Worm (Caenorhabditis elegans): Measurements from ENCODE around the gene ZK666.15.

DNA sequence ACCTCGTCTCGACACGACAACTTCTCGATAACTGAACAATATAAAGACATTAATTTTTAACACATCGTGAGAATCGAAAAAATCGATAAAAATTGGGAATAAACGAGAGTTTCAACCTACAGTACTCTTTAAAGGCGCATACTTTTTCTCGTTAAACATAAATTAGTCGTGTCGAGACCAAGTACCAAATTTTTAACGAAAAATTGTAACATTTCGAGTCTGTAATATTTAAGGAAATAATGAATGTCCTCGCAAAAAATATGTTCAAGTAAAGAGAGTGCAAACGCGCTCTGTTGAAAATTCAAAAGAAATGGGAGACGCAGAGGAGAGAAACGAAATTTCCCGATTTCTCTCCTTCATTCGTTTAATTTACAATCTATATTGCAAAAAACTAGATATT is 36.5 kb upstream of the ZK666.15 start:
- TF ChIP-seq nhr-77 (tag; optimal IDR thresholded peaks at IDR 0.05) (no peak), ceh-82 (tag; optimal IDR thresholded peaks at IDR 0.05) (no peak), ama-1 (optimal IDR thresholded peaks at IDR 0.05) (peak; percentile 86), lsy-12 (tag; optimal IDR thresholded peaks at IDR 0.05) (peak; percentile 62), lin-39 (tag; optimal IDR thresholded peaks at IDR 0.05) (no peak), fkh-2 (tag; optimal IDR thresholded peaks at IDR 0.05) (no peak), unc-62 (GFP tag; optimal IDR thresholded peaks at IDR 0.05) (no peak), eor-1 (tag; optimal IDR thresholded peaks at IDR 0.05) (no peak), nhr-67 (tag; optimal IDR thresholded peaks at IDR 0.05) (no peak), zag-1 (tag; optimal IDR thresholded peaks at IDR 0.05) (no peak), ztf-11 (tag; optimal IDR thresholded peaks at IDR 0.05) (no peak), fkh-10 (GFP tag; optimal IDR thresholded peaks at IDR 0.05) (no peak)
